Fruit fly (Drosophila melanogaster): ENCODE results near the gene CG34179.

The CG34179 gene

DNA sequence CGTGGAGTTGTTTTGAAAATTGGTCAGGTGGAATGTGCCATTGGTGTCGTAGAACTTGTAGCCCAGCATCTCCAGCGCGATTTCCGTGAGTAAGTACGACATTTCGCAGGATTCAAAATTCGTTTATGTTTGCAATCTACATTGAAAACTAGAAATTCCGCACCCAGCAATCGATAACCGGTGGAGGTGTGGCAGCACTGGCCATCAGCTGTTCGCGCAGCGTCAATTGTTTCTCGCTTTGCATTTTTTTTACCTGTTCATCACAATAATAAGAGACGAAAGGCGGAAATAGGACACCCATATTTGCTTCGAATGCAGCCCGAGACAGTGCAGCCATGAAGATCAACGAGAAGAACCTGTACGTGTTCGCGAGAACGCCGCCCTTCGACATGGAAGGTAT lies at the start of gene CG34179, which contains the start of gene slmo:
TSS of gene CG34179 (minus strand) at position 165 of the 400 bp plus-strand sequence.
TSS of gene slmo (minus strand) at position 165 of the 400 bp plus-strand sequence.
- no peak for TF ChIP-seq usp (GFP tag; optimal IDR thresholded peaks at IDR 0.05)
- TF ChIP-seq EcR (GFP tag; optimal IDR thresholded peaks at IDR 0.05) = no peak
- no peak for TF ChIP-seq Dll (optimal IDR thresholded peaks at IDR 0.05)
- no peak for TF ChIP-seq CG8478 (optimal IDR thresholded peaks at IDR 0.05)
- no peak for TF ChIP-seq pan (optimal IDR thresholded peaks at IDR 0.05)
- TF ChIP-seq psq (optimal IDR thresholded peaks at IDR 0.05) = no peak

DNA sequence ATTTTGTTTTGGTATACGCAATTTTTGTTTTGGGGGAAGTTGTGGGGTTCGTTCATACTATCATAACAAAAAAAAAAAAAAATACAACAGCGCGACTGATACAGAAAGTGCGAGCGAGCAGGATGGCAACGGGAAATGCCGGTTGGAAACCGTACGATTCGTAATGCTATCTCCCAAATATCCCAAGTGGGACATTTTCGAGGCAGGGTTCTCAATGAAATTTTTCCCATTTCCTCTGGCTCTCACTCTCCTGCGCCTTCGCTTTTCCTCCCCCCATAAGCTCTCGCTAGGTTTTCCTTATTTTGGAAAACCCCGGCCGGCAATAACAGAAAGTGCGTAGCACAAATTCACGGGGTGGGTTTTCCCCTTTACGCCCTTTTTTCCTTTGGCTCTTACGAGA lies 43.8 kb upstream of the CG34179 start:
- TF ChIP-seq usp (GFP tag; optimal IDR thresholded peaks at IDR 0.05) = no peak
- TF ChIP-seq psq (optimal IDR thresholded peaks at IDR 0.05) = no peak
- TF ChIP-seq pan (optimal IDR thresholded peaks at IDR 0.05) = no peak
- no peak for TF ChIP-seq CG8478 (optimal IDR thresholded peaks at IDR 0.05)
- no peak for TF ChIP-seq EcR (GFP tag; optimal IDR thresholded peaks at IDR 0.05)
- TF ChIP-seq Dll (optimal IDR thresholded peaks at IDR 0.05) = no peak

DNA sequence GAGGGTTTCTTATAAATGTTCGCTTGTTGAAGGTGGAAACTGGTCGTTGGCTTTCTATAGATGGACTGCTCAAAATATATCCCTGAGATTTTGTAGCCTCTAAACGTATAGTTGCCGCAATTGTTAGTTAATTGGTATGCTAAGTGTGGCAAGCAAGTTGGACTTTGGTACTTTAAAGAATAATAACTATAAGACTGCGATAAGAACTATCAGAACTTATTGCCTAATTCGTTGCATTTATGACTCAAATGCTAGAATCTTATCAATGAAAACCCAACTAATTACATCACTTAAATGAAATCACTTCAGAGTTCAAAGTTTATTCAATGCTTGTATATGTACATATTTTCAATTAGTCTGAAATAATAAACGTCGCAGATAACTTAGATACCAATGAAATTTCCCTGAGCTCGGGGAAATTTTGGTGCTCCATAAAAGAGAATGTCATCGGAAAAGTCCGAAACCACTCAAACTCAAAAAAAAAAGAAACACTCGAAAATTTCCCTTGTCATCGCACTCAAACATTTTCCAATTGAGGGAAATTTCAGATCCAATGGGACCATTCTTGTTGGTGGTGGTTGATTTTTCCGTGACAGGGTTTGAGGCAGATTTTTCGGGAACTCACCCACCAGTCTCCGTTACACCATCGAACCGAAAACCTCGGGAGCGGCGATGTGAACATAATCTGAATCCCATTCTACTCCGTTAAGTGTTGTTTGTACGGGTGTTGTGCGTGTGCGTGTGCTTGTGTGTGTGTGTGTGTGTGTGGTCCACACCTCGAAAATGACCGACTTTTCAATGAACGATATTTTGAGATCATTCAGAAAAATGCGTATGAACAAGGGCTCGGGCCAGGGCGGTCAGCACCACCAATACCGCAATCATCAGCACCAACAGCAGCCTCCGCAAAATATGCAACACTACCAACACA lies 42.5 kb upstream of the CG34179 start, which contains the start of gene CG45075:
TSS of gene CG45075 (plus strand) at position 627 of the 931 bp plus-strand sequence.
- no peak for TF ChIP-seq pan (optimal IDR thresholded peaks at IDR 0.05)
- no peak for TF ChIP-seq psq (optimal IDR thresholded peaks at IDR 0.05)
- TF ChIP-seq EcR (GFP tag; optimal IDR thresholded peaks at IDR 0.05) = no peak
- TF ChIP-seq usp (GFP tag; optimal IDR thresholded peaks at IDR 0.05) = no peak
- no peak for TF ChIP-seq CG8478 (optimal IDR thresholded peaks at IDR 0.05)
- TF ChIP-seq Dll (optimal IDR thresholded peaks at IDR 0.05) = no peak

DNA sequence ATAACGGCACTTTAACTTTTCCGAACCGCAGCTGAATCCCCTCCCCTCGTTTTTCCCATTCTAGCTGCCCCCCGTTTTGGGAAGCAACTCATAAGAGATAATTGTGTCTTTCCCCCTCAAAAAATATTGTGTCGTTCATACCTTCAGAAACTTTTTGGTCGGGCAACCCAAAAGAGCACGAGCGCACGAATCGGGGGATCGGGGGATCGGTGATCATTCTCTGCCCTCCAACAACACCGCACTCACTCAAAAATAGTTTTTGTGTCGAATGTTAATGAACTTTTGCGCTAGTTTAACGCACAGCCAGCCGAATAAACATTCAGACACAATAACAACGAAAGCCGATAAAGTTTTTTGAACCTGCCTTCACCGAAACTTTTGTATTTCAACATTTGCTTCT lies 41.9 kb upstream of the CG34179 start:
- TF ChIP-seq psq (optimal IDR thresholded peaks at IDR 0.05) (no peak), usp (GFP tag; optimal IDR thresholded peaks at IDR 0.05) (no peak), EcR (GFP tag; optimal IDR thresholded peaks at IDR 0.05) (no peak), CG8478 (optimal IDR thresholded peaks at IDR 0.05) (no peak), Dll (optimal IDR thresholded peaks at IDR 0.05) (no peak), pan (optimal IDR thresholded peaks at IDR 0.05) (no peak)

DNA sequence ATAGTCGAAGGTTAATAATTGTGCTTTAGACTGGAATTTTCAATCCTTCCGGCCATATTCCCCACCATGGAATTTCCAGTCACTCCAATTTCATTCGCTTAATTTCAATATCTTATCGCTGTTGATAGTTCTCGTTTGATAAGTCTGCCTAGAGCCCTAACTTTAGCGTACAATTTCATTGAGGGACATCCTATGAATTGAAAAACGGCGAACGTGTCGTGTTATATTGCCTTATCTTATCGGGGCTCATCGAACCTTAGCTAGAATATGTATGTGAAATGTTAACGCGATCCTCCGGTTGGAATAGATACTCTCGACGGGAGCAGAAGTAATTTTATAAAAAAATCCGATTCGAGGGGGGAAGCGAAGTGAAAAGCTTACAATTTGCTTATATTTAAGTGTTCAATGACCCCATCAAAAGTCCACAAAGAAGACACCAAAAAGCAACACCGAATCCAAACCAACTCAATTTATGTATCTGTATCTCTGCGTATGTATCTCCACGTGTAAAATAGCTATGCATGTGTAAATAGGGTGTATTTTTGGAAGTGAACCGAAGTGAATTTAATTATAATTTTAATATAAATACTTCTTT lies 41.2 kb upstream of the CG34179 start:
- no peak for TF ChIP-seq usp (GFP tag; optimal IDR thresholded peaks at IDR 0.05)
- TF ChIP-seq psq (optimal IDR thresholded peaks at IDR 0.05) = no peak
- no peak for TF ChIP-seq EcR (GFP tag; optimal IDR thresholded peaks at IDR 0.05)
- TF ChIP-seq pan (optimal IDR thresholded peaks at IDR 0.05) = no peak
- no peak for TF ChIP-seq CG8478 (optimal IDR thresholded peaks at IDR 0.05)

DNA sequence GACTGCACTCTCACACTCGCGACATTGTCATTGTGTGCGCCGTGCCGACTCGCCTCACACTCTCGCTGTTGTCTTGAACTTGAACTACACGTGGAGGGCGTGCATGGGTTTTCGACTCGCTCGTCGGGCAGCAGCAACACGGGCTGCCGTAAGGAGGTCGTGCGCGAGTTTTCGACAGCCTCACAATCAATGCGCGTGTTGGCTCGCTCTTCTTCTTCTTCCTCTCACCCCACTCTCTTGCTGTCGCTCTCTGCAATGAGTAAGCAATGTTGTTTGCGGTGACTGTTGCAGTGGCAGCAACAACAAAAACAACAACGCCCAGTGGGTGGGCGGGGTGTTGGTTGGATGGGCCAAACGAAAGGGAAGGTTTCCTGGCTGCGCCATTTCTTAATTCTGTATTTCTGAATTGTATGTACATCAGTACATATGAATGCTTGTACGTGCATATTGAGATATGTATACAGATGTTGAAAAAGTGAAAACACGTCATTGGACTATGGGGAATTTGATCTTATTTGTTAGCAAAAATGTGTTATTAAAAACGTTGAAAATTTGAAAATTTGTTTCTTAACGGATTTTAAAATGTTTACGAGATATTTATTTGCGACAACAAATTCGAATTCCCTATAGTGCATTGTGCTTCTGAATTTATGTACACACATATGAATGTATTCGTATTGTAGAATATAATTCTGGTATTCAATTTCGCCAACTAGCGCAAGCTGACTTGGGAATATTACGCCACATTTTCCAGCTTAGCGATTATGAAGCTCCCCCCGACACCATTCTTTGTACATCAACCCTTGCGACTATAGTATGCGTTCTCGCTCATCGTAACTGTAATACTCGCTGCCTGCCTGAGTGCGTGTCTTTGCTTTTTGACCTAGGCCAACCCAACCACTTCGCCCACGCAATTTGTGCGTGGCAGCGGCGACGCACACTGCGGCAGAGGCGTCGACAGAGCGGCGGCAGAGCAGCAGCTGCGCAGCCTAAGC lies 40.2 kb upstream of the CG34179 start:
- peak; percentile 90 for TF ChIP-seq Dll (optimal IDR thresholded peaks at IDR 0.05)
- TF ChIP-seq usp (GFP tag; optimal IDR thresholded peaks at IDR 0.05) = no peak
- no peak for TF ChIP-seq psq (optimal IDR thresholded peaks at IDR 0.05)
- no peak for TF ChIP-seq CG8478 (optimal IDR thresholded peaks at IDR 0.05)
- no peak for TF ChIP-seq pan (optimal IDR thresholded peaks at IDR 0.05)
- peak; percentile 92 to 97 for TF ChIP-seq EcR (GFP tag; optimal IDR thresholded peaks at IDR 0.05)

DNA sequence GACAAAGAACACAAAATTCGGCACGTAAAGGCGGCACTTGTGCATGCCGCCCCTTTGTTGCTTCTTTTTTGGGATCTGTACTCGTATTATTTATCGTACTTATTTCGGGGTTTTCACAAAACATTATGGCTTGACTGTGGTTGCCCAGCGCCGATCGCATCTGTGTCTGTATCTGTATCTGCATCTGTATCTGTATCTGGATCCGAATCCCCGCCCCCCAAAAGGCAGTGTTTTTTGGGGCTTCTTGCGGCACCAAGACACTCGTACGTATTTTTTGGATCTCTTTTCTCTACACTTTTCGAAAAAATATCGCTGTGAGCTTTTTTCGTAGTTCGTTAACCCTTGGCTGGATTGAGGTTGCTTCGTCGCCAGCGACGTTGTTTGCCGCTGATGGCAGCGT lies 39.2 kb upstream of the CG34179 start:
- peak in 1 of 2 experiments; percentile 55 for TF ChIP-seq EcR (GFP tag; optimal IDR thresholded peaks at IDR 0.05)
- no peak for TF ChIP-seq CG8478 (optimal IDR thresholded peaks at IDR 0.05)

DNA sequence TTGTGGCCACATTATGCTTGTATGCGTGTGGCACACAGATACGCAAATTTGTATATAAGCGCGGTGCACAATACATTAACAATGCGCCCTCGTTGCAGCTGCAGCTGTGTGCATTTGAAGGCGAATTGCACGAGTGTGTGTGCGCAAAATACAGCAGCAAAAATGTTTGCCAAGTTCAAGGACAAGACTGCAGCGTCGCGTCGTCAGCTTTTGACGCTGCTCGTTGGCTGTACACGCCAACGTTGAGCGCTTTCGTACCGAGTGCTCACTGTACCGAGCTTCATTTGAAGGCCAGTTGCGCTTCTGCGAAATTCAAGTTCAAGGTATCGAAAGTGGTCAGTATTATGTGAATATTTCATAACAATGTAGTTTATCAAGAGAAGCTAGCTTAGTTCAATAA lies 38.3 kb upstream of the CG34179 start:
- no peak for TF ChIP-seq Dll (optimal IDR thresholded peaks at IDR 0.05)
- TF ChIP-seq psq (optimal IDR thresholded peaks at IDR 0.05) = no peak
- no peak for TF ChIP-seq CG8478 (optimal IDR thresholded peaks at IDR 0.05)

DNA sequence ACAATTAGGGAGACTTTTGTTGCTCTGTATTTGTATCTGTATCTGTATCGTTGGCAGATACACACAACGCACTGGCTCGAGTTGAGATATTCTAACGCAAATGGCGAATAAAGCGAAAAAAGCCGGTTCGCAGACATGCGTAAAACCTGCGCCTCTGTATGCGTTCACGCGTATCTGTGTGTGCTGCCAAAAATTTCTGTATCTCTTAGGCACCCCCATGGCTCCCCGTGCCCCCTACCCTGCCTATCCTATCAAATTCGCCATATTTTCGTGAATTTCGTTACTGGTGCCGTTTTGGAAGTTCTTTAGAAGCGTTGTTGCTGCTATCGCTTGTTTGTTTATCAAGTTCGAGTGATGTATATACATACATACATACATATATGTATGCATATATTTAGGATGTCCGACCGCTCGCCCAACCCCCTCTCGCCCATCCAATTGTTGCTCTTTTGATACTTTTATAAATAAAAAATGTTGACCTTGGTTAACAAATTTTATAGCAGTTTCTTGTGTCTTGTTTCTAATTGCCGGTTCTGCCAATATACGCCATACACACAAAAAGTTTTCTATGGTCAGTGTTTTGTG lies 37.3 kb upstream of the CG34179 start:
- TF ChIP-seq CG8478 (optimal IDR thresholded peaks at IDR 0.05) = no peak
- no peak for TF ChIP-seq usp (GFP tag; optimal IDR thresholded peaks at IDR 0.05)
- no peak for TF ChIP-seq Dll (optimal IDR thresholded peaks at IDR 0.05)
- TF ChIP-seq pan (optimal IDR thresholded peaks at IDR 0.05) = no peak
- no peak for TF ChIP-seq psq (optimal IDR thresholded peaks at IDR 0.05)
- TF ChIP-seq EcR (GFP tag; optimal IDR thresholded peaks at IDR 0.05) = no peak

DNA sequence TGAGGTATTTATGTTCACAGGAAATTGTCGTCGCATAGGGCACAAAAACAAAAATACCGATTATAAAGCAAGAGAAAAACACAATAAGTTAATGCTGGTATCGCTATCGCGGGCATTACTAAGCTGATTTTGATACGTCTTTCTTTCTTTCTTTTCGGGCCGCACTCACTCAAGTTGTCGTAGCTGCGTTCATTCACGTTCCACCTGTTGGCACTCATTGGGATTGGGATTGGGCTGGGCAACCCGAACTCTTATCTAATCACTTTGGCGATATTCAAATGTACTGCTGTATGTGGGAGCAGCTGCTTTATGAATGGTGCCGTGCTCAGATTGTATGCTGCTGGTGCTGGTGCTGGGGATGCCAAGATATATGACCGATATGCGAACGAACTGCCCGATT lies 36.2 kb upstream of the CG34179 start:
- TF ChIP-seq usp (GFP tag; optimal IDR thresholded peaks at IDR 0.05) = no peak
- TF ChIP-seq EcR (GFP tag; optimal IDR thresholded peaks at IDR 0.05) = no peak
- TF ChIP-seq Dll (optimal IDR thresholded peaks at IDR 0.05) = no peak
- TF ChIP-seq CG8478 (optimal IDR thresholded peaks at IDR 0.05) = no peak
- no peak for TF ChIP-seq pan (optimal IDR thresholded peaks at IDR 0.05)
- TF ChIP-seq psq (optimal IDR thresholded peaks at IDR 0.05) = no peak
